Fruit fly (Drosophila melanogaster) whole organism, prepupa: ENCODE measurements around the gene Oat.

Source experiments
- Blimp-1 ChIP-seq: fragments of 200-800 bp; sonication (Bioruptor generic); optimal IDR thresholded peaks from 3 replicates; lab custom pipeline; 2017; ENCODE audit warnings: missing biosample characterization, missing genetic modification characterization, mild to moderate bottlenecking, moderate library complexity, missing genetic modification reagents
- CG10631 ChIP-seq: fragments of 200-800 bp; sonication (Bioruptor generic); optimal IDR thresholded peaks from 2 replicates; lab custom pipeline; 2016; ENCODE audit warnings: missing biosample characterization, missing genetic modification characterization
- CG10669 ChIP-seq: fragments of 200-800 bp; sonication (Bioruptor generic); optimal IDR thresholded peaks from 3 replicates; lab custom pipeline; 2018; ENCODE audit warnings: missing biosample characterization, mild to moderate bottlenecking, missing genetic modification characterization, moderate library complexity
- CG11294 ChIP-seq: fragments of 200-800 bp; sonication (Bioruptor generic); IDR thresholded peaks from 2 replicates; pipeline ENCODE4 v1.3.6; 2022; ENCODE audit warnings: missing biosample characterization, missing genetic modification characterization
- CG11762 ChIP-seq: fragments of 200-800 bp; sonication (Bioruptor generic); optimal IDR thresholded peaks from 3 replicates; lab custom pipeline; 2016; ENCODE audit warnings: missing biosample characterization, missing genetic modification characterization; ENCODE audit not compliant: insufficient read depth
- CG15336 ChIP-seq: fragments of 200-800 bp; sonication (Bioruptor generic); IDR thresholded peaks from 2 replicates; pipeline ENCODE4 v1.3.6; 2022; ENCODE audit warnings: missing biosample characterization, missing genetic modification characterization
- CG1621 ChIP-seq: fragments of 200-800 bp; sonication (Bioruptor generic); optimal IDR thresholded peaks from 3 replicates; lab custom pipeline; 2018; ENCODE audit warnings: missing biosample characterization, mild to moderate bottlenecking, missing genetic modification characterization
- CG16779 ChIP-seq: fragments of 200-800 bp; sonication (Bioruptor generic); optimal IDR thresholded peaks from 3 replicates; lab custom pipeline; 2017; ENCODE audit warnings: missing biosample characterization, mild to moderate bottlenecking, missing genetic modification characterization
- CG3032 ChIP-seq: fragments of 200-800 bp; optimal IDR thresholded peaks from 2 replicates; lab custom pipeline; 2019; ENCODE audit warnings: missing biosample characterization, mild to moderate bottlenecking, missing genetic modification characterization, moderate library complexity
- CG31627 ChIP-seq: fragments of 200-800 bp; sonication (Bioruptor generic); optimal IDR thresholded peaks from 3 replicates; lab custom pipeline; 2016; ENCODE audit warnings: missing biosample characterization, missing genetic modification characterization
- CG34406 ChIP-seq: fragments of 200-800 bp; sonication (Bioruptor generic); optimal IDR thresholded peaks from 3 replicates; lab custom pipeline; 2016; ENCODE audit warnings: missing biosample characterization, missing genetic modification characterization
- CG4318 ChIP-seq: fragments of 200-800 bp; sonication (Bioruptor generic); optimal IDR thresholded peaks from 3 replicates; lab custom pipeline; 2017; ENCODE audit warnings: missing biosample characterization, mild to moderate bottlenecking, missing genetic modification characterization
- CG6163 ChIP-seq: fragments of 200-800 bp; sonication (Bioruptor generic); IDR thresholded peaks from 3 replicates; pipeline ENCODE4 v1.3.6; 2022; ENCODE audit warnings: missing biosample characterization, missing genetic modification characterization
- CG6792 ChIP-seq: fragments of 200-800 bp; sonication (Bioruptor generic); optimal IDR thresholded peaks from 3 replicates; lab custom pipeline; 2016; ENCODE audit warnings: missing biosample characterization, missing genetic modification characterization
- CG6808 ChIP-seq: fragments of 200-800 bp; sonication (Bioruptor generic); optimal IDR thresholded peaks from 3 replicates; lab custom pipeline; 2017; ENCODE audit warnings: missing biosample characterization, missing genetic modification characterization, mild to moderate bottlenecking, moderate library complexity, missing genetic modification reagents
- CG8119 ChIP-seq: fragments of 200-800 bp; sonication (Bioruptor generic); IDR thresholded peaks from 3 replicates; pipeline ENCODE4 v1.3.6; 2022; ENCODE audit warnings: missing biosample characterization, missing genetic modification characterization
- CG8319 ChIP-seq: fragments of 200-800 bp; sonication (Bioruptor generic); optimal IDR thresholded peaks from 3 replicates; lab custom pipeline; 2016; ENCODE audit warnings: missing biosample characterization, missing genetic modification characterization
- CG8632 ChIP-seq: fragments of 200-800 bp; sonication (Bioruptor generic); optimal IDR thresholded peaks from 3 replicates; lab custom pipeline; 2016; ENCODE audit warnings: missing biosample characterization, missing genetic modification characterization
- CG9139 ChIP-seq: fragments of 200-800 bp; sonication (Bioruptor generic); optimal IDR thresholded peaks from 3 replicates; lab custom pipeline; 2017; ENCODE audit warnings: missing biosample characterization, mild to moderate bottlenecking, missing genetic modification characterization
- Eip75B ChIP-seq: fragments of 200-800 bp; sonication (Bioruptor generic); optimal IDR thresholded peaks from 3 replicates; lab custom pipeline; 2016; ENCODE audit warnings: missing biosample characterization, missing genetic modification characterization
- Eip78C ChIP-seq: fragments of 200-800 bp; sonication (Bioruptor generic); peaks from one replicate; lab custom pipeline; 2016; ENCODE audit warnings: missing biosample characterization, missing genetic modification characterization
- Eip93F ChIP-seq: fragments of 200-800 bp; sonication (Bioruptor generic); optimal IDR thresholded peaks from 2 replicates; lab custom pipeline; 2016; ENCODE audit warnings: missing biosample characterization, mild to moderate bottlenecking, missing genetic modification characterization
- Ets96B ChIP-seq: fragments of 200-800 bp; optimal IDR thresholded peaks from 2 replicates; lab custom pipeline; 2019; ENCODE audit warnings: missing biosample characterization, mild to moderate bottlenecking, missing genetic modification characterization, moderate library complexity
- Gug ChIP-seq: fragments of 200-800 bp; sonication (Bioruptor generic); IDR thresholded peaks from 2 replicates; pipeline ENCODE4 v1.3.6; 2022; ENCODE audit warnings: missing biosample characterization, missing genetic modification characterization
- Hr39 ChIP-seq: fragments of 200-800 bp; sonication (Bioruptor generic); optimal IDR thresholded peaks from 2 replicates; lab custom pipeline; 2016; ENCODE audit warnings: missing biosample characterization, missing genetic modification characterization
- Hr4 ChIP-seq: fragments of 200-800 bp; sonication (Bioruptor generic); optimal IDR thresholded peaks from 3 replicates; lab custom pipeline; 2016; ENCODE audit warnings: missing biosample characterization, missing genetic modification characterization
- Lpt ChIP-seq: fragments of 200-800 bp; sonication (Bioruptor generic); optimal IDR thresholded peaks from 3 replicates; lab custom pipeline; 2016; ENCODE audit warnings: missing biosample characterization, missing genetic modification characterization
- Met ChIP-seq: fragments of 200-800 bp; sonication (Bioruptor generic); optimal IDR thresholded peaks from 3 replicates; lab custom pipeline; 2016; ENCODE audit warnings: missing biosample characterization, missing genetic modification characterization
- OdsH ChIP-seq: fragments of 200-800 bp; sonication (Bioruptor generic); optimal IDR thresholded peaks from 3 replicates; lab custom pipeline; 2016; ENCODE audit warnings: missing biosample characterization, missing genetic modification characterization
- Smox ChIP-seq: fragments of 200-800 bp; sonication (Bioruptor generic); optimal IDR thresholded peaks from 3 replicates; lab custom pipeline; 2016; ENCODE audit warnings: missing biosample characterization, missing genetic modification characterization
- Sox14 ChIP-seq: fragments of 200-800 bp; sonication (Bioruptor generic); optimal IDR thresholded peaks from 3 replicates; lab custom pipeline; 2016; ENCODE audit warnings: missing biosample characterization, missing genetic modification characterization
- Sox15 ChIP-seq: fragments of 200-800 bp; sonication (Bioruptor generic); optimal IDR thresholded peaks from 3 replicates; lab custom pipeline; 2016; ENCODE audit warnings: missing biosample characterization, missing genetic modification characterization
- achi ChIP-seq: fragments of 200-800 bp; sonication (Bioruptor generic); optimal IDR thresholded peaks from 3 replicates; lab custom pipeline; 2016; ENCODE audit warnings: missing biosample characterization, missing genetic modification characterization
- acj6 ChIP-seq: fragments of 200-800 bp; sonication (Bioruptor generic); optimal IDR thresholded peaks from 3 replicates; lab custom pipeline; 2016; ENCODE audit warnings: missing biosample characterization, missing genetic modification characterization
- dsx ChIP-seq: fragments of 200-800 bp; optimal IDR thresholded peaks from 3 replicates; lab custom pipeline; 2019; ENCODE audit warnings: missing biosample characterization, mild to moderate bottlenecking, missing genetic modification characterization, moderate library complexity; ENCODE audit not compliant: poor library complexity, severe bottlenecking
- esn ChIP-seq: fragments of 200-800 bp; sonication (Bioruptor generic); optimal IDR thresholded peaks from 2 replicates; lab custom pipeline; 2016; ENCODE audit warnings: missing biosample characterization, mild to moderate bottlenecking, missing genetic modification characterization, moderate library complexity
- fd85E ChIP-seq: fragments of 200-800 bp; sonication (Bioruptor generic); optimal IDR thresholded peaks from 3 replicates; lab custom pipeline; 2016; ENCODE audit warnings: missing biosample characterization, missing genetic modification characterization
- lz ChIP-seq: fragments of 200-800 bp; sonication (Bioruptor generic); optimal IDR thresholded peaks from 3 replicates; lab custom pipeline; 2016; ENCODE audit warnings: missing biosample characterization, missing genetic modification characterization
- pdm3 ChIP-seq: fragments of 200-800 bp; sonication (Bioruptor generic); optimal IDR thresholded peaks from 3 replicates; lab custom pipeline; 2016; ENCODE audit warnings: missing biosample characterization, missing genetic modification characterization
- salr ChIP-seq, 2 experiments: fragments of 200-800 bp; sonication (Bioruptor generic); optimal IDR thresholded peaks; 3 replicates each; lab custom pipeline; 2016 to 2018; ENCODE audit warnings: missing biosample characterization in 2 of 2, missing genetic modification characterization in 2 of 2, mild to moderate bottlenecking in 1 of 2
- ss ChIP-seq, 2 experiments: fragments of 200-800 bp; sonication (Bioruptor generic); optimal IDR thresholded peaks; 2 replicates in 1 of 2; 3 replicates in 1 of 2; lab custom pipeline; 2017 to 2018; ENCODE audit warnings: mild to moderate bottlenecking in 2 of 2, missing biosample characterization in 2 of 2, missing genetic modification characterization in 2 of 2, moderate library complexity in 1 of 2
- topi ChIP-seq: fragments of 200-800 bp; sonication (Bioruptor generic); optimal IDR thresholded peaks from 3 replicates; lab custom pipeline; 2016; ENCODE audit warnings: missing biosample characterization, missing genetic modification characterization
- vri ChIP-seq: fragments of 200-800 bp; sonication (Bioruptor generic); optimal IDR thresholded peaks from 3 replicates; lab custom pipeline; 2016; ENCODE audit warnings: missing biosample characterization, mild to moderate bottlenecking, missing genetic modification characterization

The Oat gene

DNA sequence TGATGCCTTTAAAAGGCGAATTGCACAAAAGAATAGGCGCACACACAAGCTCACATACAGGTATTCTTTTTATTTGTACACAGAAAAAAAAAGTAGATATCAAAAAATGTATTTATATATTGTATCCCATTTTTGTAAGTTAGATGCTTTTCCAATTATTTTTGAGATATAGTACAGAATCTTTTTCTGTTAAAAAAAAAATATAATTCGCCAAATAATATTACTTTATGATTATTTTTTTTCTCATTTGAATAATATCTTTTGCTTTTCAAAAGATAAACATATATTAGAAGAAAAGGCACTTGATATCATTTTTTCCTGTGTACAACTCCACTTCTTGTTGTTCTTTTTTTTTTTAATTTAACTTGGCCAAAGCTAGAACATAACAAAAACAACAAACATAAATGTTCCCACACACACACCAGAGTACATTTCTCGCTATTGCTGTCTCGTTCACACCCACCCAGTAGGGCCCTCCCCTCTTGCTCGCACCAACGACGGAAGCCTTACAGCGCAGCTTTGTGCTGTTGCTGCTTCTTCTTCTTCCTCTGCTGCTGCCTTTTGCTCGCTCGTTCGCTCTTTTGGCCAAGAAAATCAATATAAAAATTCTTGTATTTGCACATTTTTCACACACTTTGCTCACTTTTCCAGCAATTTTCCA is 14.7 kb downstream of the Oat start (continued):
- peak; percentile 79 for TF ChIP-seq Gug (GFP tag; lab: Robert Waterston, UW)
- TF ChIP-seq Hr4 (GFP tag; lab: Kevin White, UChicago), result peak; percentile 33
- peak; percentile 68 for TF ChIP-seq CG9139 (GFP tag; lab: Kevin White, UChicago)
- peak; percentile 10 for TF ChIP-seq Sox14 (GFP tag; lab: Kevin White, UChicago)
- TF ChIP-seq Lpt (GFP tag; lab: Kevin White, UChicago), result peak; percentile 88
- no peak for TF ChIP-seq CG1621 (tag; lab: Kevin White, UChicago)
- TF ChIP-seq CG10631 (GFP tag; lab: Kevin White, UChicago), result peak; percentile 84
- TF ChIP-seq CG16779 (tag; lab: Kevin White, UChicago), result peak; percentile 39
- peak; percentile 80 for TF ChIP-seq dsx (GFP tag; lab: Kevin White, UChicago)
- TF ChIP-seq fd85E (GFP tag; lab: Kevin White, UChicago), result no peak
- peak; percentile 92 for TF ChIP-seq Eip78C (GFP tag; lab: Kevin White, UChicago)
- TF ChIP-seq CG4318 (GFP tag; lab: Kevin White, UChicago), result peak; percentile 54
- peak; percentile 72 for TF ChIP-seq CG8632 (GFP tag; lab: Kevin White, UChicago)
- peak in 1 of 2 experiments; percentile 90 for TF ChIP-seq salr (GFP tag; optimal IDR thresholded peaks at IDR 0.05; lab: Kevin White, UChicago)
- peak; percentile 56 for TF ChIP-seq CG11762 (GFP tag; lab: Kevin White, UChicago)
- no peak for TF ChIP-seq Hr39 (GFP tag; lab: Kevin White, UChicago)
- peak; percentile 13 for TF ChIP-seq CG8319 (GFP tag; lab: Kevin White, UChicago)
- peak; percentile 81 for TF ChIP-seq CG6808 (GFP tag; lab: Kevin White, UChicago)
- peak; percentile 62 for TF ChIP-seq acj6 (GFP tag; lab: Kevin White, UChicago)
- peak; percentile 53 for TF ChIP-seq CG6792
- peak; percentile 59; the same call in 1 of the 2 replicates for TF ChIP-seq CG11294 (GFP tag; lab: Robert Waterston, UW)
- no peak for TF ChIP-seq CG31627 (GFP tag; lab: Kevin White, UChicago)
- peak; percentile 91 for TF ChIP-seq CG15336 (GFP tag; lab: Robert Waterston, UW)
- TF ChIP-seq pdm3, result peak; percentile 52

DNA sequence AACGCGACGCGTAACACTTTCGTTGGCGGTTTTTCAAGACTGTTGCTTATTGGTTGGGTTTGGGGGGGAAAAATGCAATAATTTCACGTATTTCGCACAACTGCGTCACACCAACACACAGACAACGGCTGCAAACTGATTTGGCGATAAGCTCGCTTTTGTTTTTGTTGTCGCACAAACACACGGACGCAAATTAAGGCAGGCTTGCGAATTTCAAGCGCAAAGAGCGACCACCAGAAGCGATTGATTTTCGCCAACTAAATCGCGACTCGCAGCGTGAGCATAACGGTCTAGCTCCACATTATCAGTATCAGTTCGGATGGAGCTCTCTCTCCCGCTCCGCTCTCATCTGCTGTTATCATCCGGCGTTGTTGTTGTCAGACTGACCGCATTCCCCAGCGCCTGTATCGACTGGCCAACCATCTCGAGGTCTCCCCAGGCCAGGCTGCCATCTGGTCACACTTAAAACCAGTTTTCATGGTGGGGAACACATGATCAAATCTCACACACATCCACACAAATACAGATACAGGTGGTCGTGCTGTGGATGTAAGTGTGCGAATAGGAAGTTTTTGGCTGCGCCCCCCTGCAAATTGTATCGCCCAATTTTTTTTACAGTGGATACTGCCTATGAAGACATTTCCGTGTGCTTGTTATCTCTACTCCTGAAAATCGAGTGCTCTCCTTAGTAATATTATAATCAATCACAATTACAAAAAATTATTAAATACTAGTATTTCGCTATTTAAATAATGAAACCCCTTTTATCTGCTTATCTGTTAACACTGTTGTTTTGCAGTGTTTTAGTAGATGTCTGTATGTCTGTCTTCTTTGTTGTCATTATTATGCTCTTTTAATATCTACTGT is 16.7 kb downstream of the Oat start:
- TF ChIP-seq dsx (GFP tag; lab: Kevin White, UChicago) (no peak), Hr4 (GFP tag; lab: Kevin White, UChicago) (peak; percentile 85), CG11762 (GFP tag; lab: Kevin White, UChicago) (peak; percentile 19), Sox14 (GFP tag; lab: Kevin White, UChicago) (peak; percentile 53), Met (GFP tag; lab: Kevin White, UChicago) (peak; percentile 72), CG34406 (GFP tag; lab: Kevin White, UChicago) (peak; percentile 53), Eip78C (GFP tag; lab: Kevin White, UChicago) (peak; percentile 93), CG9139 (GFP tag; lab: Kevin White, UChicago) (peak; percentile 4), CG10631 (GFP tag; lab: Kevin White, UChicago) (peak; percentile 38), Eip75B (GFP tag; lab: Kevin White, UChicago) (peak; percentile 23), Eip93F (peak; percentile 43), CG10669 (GFP tag; lab: Kevin White, UChicago) (no peak), OdsH (GFP tag; lab: Kevin White, UChicago) (peak; percentile 70), CG6808 (GFP tag; lab: Kevin White, UChicago) (no peak), lz (GFP tag; lab: Kevin White, UChicago) (peak; percentile 49), CG16779 (tag; lab: Kevin White, UChicago) (no peak), CG4318 (GFP tag; lab: Kevin White, UChicago) (peak; percentile 30), CG6163 (GFP tag; lab: Robert Waterston, UW) (peak; percentile 67; the same call in 2 of the 3 replicates), Ets96B (peak; percentile 29), Gug (GFP tag; lab: Robert Waterston, UW) (peak; percentile 52; the same call in 1 of the 2 replicates), Blimp-1 (GFP tag; lab: Kevin White, UChicago) (peak; percentile 15), Hr39 (GFP tag; lab: Kevin White, UChicago) (peak; percentile 65), Smox (GFP tag; lab: Kevin White, UChicago) (peak; percentile 71), vri (GFP tag; lab: Kevin White, UChicago) (peak; percentile 54), CG6792 (peak; percentile 41), CG3032 (tag; lab: Kevin White, UChicago) (peak; percentile 31), CG8119 (peak; percentile 70), esn (GFP tag; lab: Kevin White, UChicago) (peak; percentile 73), ss (GFP tag; optimal IDR thresholded peaks at IDR 0.05; lab: Kevin White, UChicago) (no peak), Lpt (GFP tag; lab: Kevin White, UChicago) (peak; percentile 51), achi (peak; percentile 59), topi (GFP tag; lab: Kevin White, UChicago) (peak; percentile 70), Sox15 (GFP tag; lab: Kevin White, UChicago) (peak; percentile 39)
